Worm (Caenorhabditis elegans) whole organism, midembryonic: ENCODE data around the gene tbcc-1.

Source experiments
- T22C8.4 ChIP-seq: fragments of 200-800 bp; sonication (Bioruptor generic); IDR thresholded peaks from 2 replicates; pipeline ENCODE4 v1.3.6; 2022; ENCODE audit warnings: missing genetic modification characterization, missing compliant biosample characterization
- ztf-23 ChIP-seq: fragments of 200-800 bp; sonication (Bioruptor generic); IDR thresholded peaks from 2 replicates; pipeline ENCODE4 v1.3.6; 2022; ENCODE audit warnings: missing genetic modification reagents, missing genetic modification characterization, missing compliant biosample characterization

DNA sequence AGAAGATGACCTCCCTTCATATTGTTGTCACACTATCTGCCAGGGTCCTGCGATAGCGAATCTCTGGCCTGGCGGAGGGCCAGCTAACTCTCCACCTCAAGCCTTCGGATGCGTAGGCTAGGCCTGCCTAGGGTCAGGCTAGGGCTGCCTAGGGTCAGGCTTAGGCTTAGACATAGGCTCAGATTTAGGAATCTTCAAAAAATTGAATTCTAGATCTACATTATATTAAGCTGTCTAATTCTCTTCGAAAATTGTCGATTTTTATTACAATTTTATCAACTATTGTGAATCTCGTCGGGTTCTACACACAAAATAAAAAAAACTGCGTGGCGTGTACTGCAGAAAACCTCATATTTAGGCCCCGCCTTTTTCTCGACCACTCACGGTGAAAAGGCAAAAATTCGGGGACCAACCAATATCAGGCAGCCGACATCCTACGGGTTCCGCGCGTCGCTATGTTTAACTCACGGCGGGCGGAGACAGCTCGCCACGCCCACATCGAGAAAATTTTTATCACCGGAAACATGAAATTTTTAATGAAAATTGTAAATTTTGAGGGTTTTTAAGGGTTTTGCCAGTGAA lies 7.3 kb downstream of the tbcc-1 start:
- TF ChIP-seq T22C8.4 (GFP tag; lab: Robert Waterston, UW), result no peak
- no peak for TF ChIP-seq ztf-23 (GFP tag; lab: Robert Waterston, UW)
